Fruit fly (Drosophila melanogaster) whole organism, pupa: Measurements from ENCODE around the gene CG13362.

Source experiments
- CG10348 ChIP-seq: fragments of 200-800 bp; sonication (Bioruptor generic); IDR thresholded peaks from 2 replicates; pipeline ENCODE4 v1.3.6; 2022; ENCODE audit warnings: missing biosample characterization, missing genetic modification characterization
- CG13204 ChIP-seq: fragments of 200-800 bp; sonication (Bioruptor generic); optimal IDR thresholded peaks from 2 replicates; lab custom pipeline; 2018; ENCODE audit warnings: missing biosample characterization, mild to moderate bottlenecking, missing genetic modification characterization, moderate library complexity
- CG17806 ChIP-seq: fragments of 200-800 bp; sonication (Bioruptor generic); optimal IDR thresholded peaks from 2 replicates; lab custom pipeline; 2018; ENCODE audit warnings: missing biosample characterization, mild to moderate bottlenecking, missing genetic modification characterization, moderate library complexity
- CG4496 ChIP-seq: fragments of 200-800 bp; sonication (Bioruptor generic); IDR thresholded peaks from 3 replicates; pipeline ENCODE4 v1.3.6; 2022; ENCODE audit warnings: missing biosample characterization, missing genetic modification characterization
- CG8159 ChIP-seq: fragments of 200-800 bp; sonication (Bioruptor generic); optimal IDR thresholded peaks from 3 replicates; lab custom pipeline; 2018; ENCODE audit warnings: missing biosample characterization, mild to moderate bottlenecking, missing genetic modification characterization, moderate library complexity
- D1 ChIP-seq: fragments of 200-800 bp; sonication (Bioruptor generic); optimal IDR thresholded peaks from 2 replicates; lab custom pipeline; 2018; ENCODE audit warnings: missing biosample characterization, mild to moderate bottlenecking, missing genetic modification characterization, moderate library complexity
- EcR ChIP-seq: fragments of 200-800 bp; sonication (Bioruptor generic); optimal IDR thresholded peaks from 3 replicates; lab custom pipeline; 2019; ENCODE audit warnings: missing biosample characterization, missing genetic modification characterization, mild to moderate bottlenecking, moderate library complexity, missing genetic modification reagents
- Ets98B ChIP-seq: fragments of 200-800 bp; sonication (Bioruptor generic); IDR thresholded peaks from 2 replicates; pipeline ENCODE4 v1.3.6; 2022; ENCODE audit warnings: missing biosample characterization, missing genetic modification characterization
- Pif1A ChIP-seq: fragments of 200-800 bp; sonication (Bioruptor generic); optimal IDR thresholded peaks from 3 replicates; lab custom pipeline; 2016; ENCODE audit warnings: missing biosample characterization, missing genetic modification characterization
- Pif1B ChIP-seq: fragments of 200-800 bp; sonication (Bioruptor generic); optimal IDR thresholded peaks from 3 replicates; lab custom pipeline; 2016; ENCODE audit warnings: missing biosample characterization, missing genetic modification characterization
- rn ChIP-seq: fragments of 200-800 bp; sonication (Bioruptor generic); IDR thresholded peaks from 2 replicates; pipeline ENCODE4 v1.3.6; 2022; ENCODE audit warnings: missing biosample characterization, missing genetic modification characterization

DNA sequence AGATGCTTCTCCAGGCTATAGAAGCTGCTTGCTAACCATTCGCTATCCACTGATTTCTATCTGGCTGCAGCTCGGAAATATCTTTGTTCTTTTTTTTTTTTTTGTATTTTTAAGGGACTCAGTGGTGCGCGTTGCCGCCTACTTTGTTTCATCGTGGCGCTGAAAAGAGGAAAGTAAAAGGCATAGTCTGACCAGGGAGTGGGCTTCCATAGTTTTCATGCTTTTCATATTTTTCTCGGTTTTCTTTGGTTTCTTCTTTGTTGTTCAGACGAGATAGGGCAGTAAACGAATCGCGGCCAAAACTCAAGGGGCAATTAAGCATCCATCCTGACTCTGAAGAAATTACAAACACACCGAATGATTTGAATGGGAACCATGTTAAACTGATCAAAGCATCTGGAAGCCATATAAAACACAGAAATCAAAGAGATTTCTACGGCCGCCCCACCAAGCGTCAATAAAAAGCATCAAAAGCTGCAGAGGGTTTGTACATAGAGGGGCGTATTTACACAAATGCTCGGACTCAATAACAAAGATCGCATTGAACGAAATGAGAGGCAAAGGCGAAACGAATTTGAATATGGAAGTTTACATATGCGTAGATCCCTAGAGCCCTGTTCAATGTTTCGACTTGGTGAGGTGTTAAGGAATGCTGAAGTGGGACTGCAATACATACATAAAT lies 21.3 kb upstream of the CG13362 start:
- TF ChIP-seq rn (GFP tag; lab: Robert Waterston, UW) (no peak), CG8159 (no peak), D1 (tag; lab: Kevin White, UChicago) (no peak), CG10348 (GFP tag; lab: Robert Waterston, UW) (no peak), Ets98B (GFP tag; lab: Robert Waterston, UW) (no peak), Pif1A (no peak), CG13204 (GFP tag; lab: Kevin White, UChicago) (no peak), CG17806 (tag; lab: Kevin White, UChicago) (no peak), CG4496 (GFP tag; lab: Robert Waterston, UW) (no peak), EcR (GFP tag; lab: Kevin White, UChicago) (no peak), Pif1B (no peak)
